Fruit fly (Drosophila melanogaster) S2 (cell line): ENCODE measurements around the gene Vha16-3.

Source experiments
- CG8478 ChIP-seq: fragments of >200 bp; optimal IDR thresholded peaks from 2 replicates; lab custom pipeline; 2018
- CTCF ChIP-seq, 2 experiments: fragments of >200 bp; optimal IDR thresholded peaks; 2 replicates each; lab custom pipeline; 2018

DNA sequence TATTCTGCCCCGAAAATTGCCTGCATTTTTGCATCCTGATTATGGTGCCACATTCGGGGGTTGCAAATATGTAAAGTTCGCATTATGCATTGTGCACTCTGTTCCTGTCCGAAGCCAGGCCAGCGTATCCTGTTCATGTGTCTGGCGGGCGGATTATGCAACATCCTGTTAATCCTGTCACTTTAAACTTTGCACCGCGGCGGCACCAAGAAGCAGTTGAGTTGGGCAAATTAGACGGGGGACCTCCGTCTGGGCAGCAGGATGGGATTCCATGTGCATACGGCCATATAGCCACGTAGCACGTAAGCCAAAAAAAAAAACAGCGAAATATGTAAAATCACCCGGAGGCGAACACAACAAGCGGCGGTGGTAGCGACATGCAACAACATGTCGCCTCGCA, 16.4 kb downstream of the Vha16-3 start:
- TF ChIP-seq CG8478 (lab: Kevin White, UChicago) (no peak), CTCF (optimal IDR thresholded peaks at IDR 0.05; lab: Kevin White, UChicago) (no peak)
